Worm (Caenorhabditis elegans): ENCODE results near the gene B0336.7.

Gene B0336.7

ce11 chrIII:5663933-5664332 lies 33.2 kb downstream of the B0336.7 start, which contains the start of gene par-3:
par-3 (plus strand) TSS chrIII:5664233.
- TF ChIP-seq elt-3 (tag; optimal IDR thresholded peaks at IDR 0.05): no peak
- no peak for TF ChIP-seq elt-1 (tag; optimal IDR thresholded peaks at IDR 0.05; ENCODE audit: borderline replicate concordance, insufficient read depth)
- no peak for TF ChIP-seq lin-13 (tag; optimal IDR thresholded peaks at IDR 0.05)
- TF ChIP-seq bed-3 (GFP tag; optimal IDR thresholded peaks at IDR 0.05): no peak
- TF ChIP-seq ceh-39 (tag; optimal IDR thresholded peaks at IDR 0.05): no peak
- TF ChIP-seq mab-5 (tag; optimal IDR thresholded peaks at IDR 0.05): no peak

ce11 chrIII:5663521-5663920 lies 33.6 kb downstream of the B0336.7 start:
- no peak for TF ChIP-seq nhr-237 (tag; optimal IDR thresholded peaks at IDR 0.05)
- no peak for TF ChIP-seq hlh-1 (tag; optimal IDR thresholded peaks at IDR 0.05)
- no peak for TF ChIP-seq mep-1 (tag; optimal IDR thresholded peaks at IDR 0.05)
- no peak for TF ChIP-seq blmp-1 (tag; optimal IDR thresholded peaks at IDR 0.05)
- TF ChIP-seq sem-2 (GFP tag; optimal IDR thresholded peaks at IDR 0.05): no peak
- TF ChIP-seq ceh-39 (tag; optimal IDR thresholded peaks at IDR 0.05): no peak
- TF ChIP-seq mls-2 (tag; optimal IDR thresholded peaks at IDR 0.05): no peak
- TF ChIP-seq nhr-12 (tag; optimal IDR thresholded peaks at IDR 0.05): no peak
- TF ChIP-seq lin-32 (GFP tag; optimal IDR thresholded peaks at IDR 0.05): no peak
- TF ChIP-seq lsy-2 (tag; optimal IDR thresholded peaks at IDR 0.05): no peak
- no peak for TF ChIP-seq ham-2 (GFP tag; optimal IDR thresholded peaks at IDR 0.05)
- no peak for TF ChIP-seq drap-1 (GFP tag; optimal IDR thresholded peaks at IDR 0.05)
- no peak for TF ChIP-seq unc-120 (tag; optimal IDR thresholded peaks at IDR 0.05; ENCODE audit: poor library complexity, severe bottlenecking)
- TF ChIP-seq tbx-8 (GFP tag; optimal IDR thresholded peaks at IDR 0.05): no peak

- TF ChIP-seq lsy-2 (tag; optimal IDR thresholded peaks at IDR 0.05): no peak
- peak; percentile 42 for TF ChIP-seq ham-2 (GFP tag; optimal IDR thresholded peaks at IDR 0.05)
- peak; percentile 99 for TF ChIP-seq zip-8 (tag; optimal IDR thresholded peaks at IDR 0.05)
- no peak for TF ChIP-seq mls-2 (tag; optimal IDR thresholded peaks at IDR 0.05)
- no peak for TF ChIP-seq ceh-43 (GFP tag; optimal IDR thresholded peaks at IDR 0.05)
- no peak for TF ChIP-seq unc-62 (GFP tag; optimal IDR thresholded peaks at IDR 0.05)
Measured at ce11 chrIII:5660976-5661375, 36.2 kb downstream of the B0336.7 start, which contains the start of gene F54E7.6. F54E7.6 (minus strand) TSS chrIII:5661085.

- TF ChIP-seq ceh-43 (GFP tag; optimal IDR thresholded peaks at IDR 0.05): no peak
Measured at ce11 chrIII:5656941-5657340, 40.2 kb downstream of the B0336.7 start, which contains the start of gene sdz-21. sdz-21 (minus strand) TSS chrIII:5657041.

- TF ChIP-seq nhr-76 (tag; optimal IDR thresholded peaks at IDR 0.05) (no peak), snpc-4 (tag; optimal IDR thresholded peaks at IDR 0.05) (no peak), mep-1 (tag; optimal IDR thresholded peaks at IDR 0.05) (no peak), zip-8 (tag; optimal IDR thresholded peaks at IDR 0.05) (no peak), ceh-83 (GFP tag; optimal IDR thresholded peaks at IDR 0.05) (no peak), cnd-1 (tag; optimal IDR thresholded peaks at IDR 0.05) (no peak), sem-2 (GFP tag; optimal IDR thresholded peaks at IDR 0.05) (no peak), ceh-43 (GFP tag; optimal IDR thresholded peaks at IDR 0.05) (no peak), tbx-8 (GFP tag; optimal IDR thresholded peaks at IDR 0.05) (no peak), unc-39 (tag; optimal IDR thresholded peaks at IDR 0.05) (no peak), sptf-1 (tag; optimal IDR thresholded peaks at IDR 0.05) (no peak), ham-2 (GFP tag; optimal IDR thresholded peaks at IDR 0.05) (no peak), hlh-1 (tag; optimal IDR thresholded peaks at IDR 0.05) (no peak), unc-62 (GFP tag; optimal IDR thresholded peaks at IDR 0.05) (no peak), ces-1 (GFP tag; optimal IDR thresholded peaks at IDR 0.05) (no peak), nhr-2 (tag; optimal IDR thresholded peaks at IDR 0.05) (no peak), blmp-1 (tag; optimal IDR thresholded peaks at IDR 0.05) (no peak)
Measured at ce11 chrIII:5653692-5654105, 43.5 kb downstream of the B0336.7 start.
